Worm (Caenorhabditis elegans): Measurements from ENCODE around the gene Y44A6D.6.

- TF ChIP-seq egl-27 (tag; optimal IDR thresholded peaks at IDR 0.05) (no peak), elt-3 (tag; optimal IDR thresholded peaks at IDR 0.05) (no peak)
Measured at ce11 chrV:20770846-20771245, 36.3 kb upstream of the Y44A6D.6 start.

Measured in whole organism, L3 larva.